Fruit fly (Drosophila melanogaster): ENCODE measurements around the gene CG10324.

DNA sequence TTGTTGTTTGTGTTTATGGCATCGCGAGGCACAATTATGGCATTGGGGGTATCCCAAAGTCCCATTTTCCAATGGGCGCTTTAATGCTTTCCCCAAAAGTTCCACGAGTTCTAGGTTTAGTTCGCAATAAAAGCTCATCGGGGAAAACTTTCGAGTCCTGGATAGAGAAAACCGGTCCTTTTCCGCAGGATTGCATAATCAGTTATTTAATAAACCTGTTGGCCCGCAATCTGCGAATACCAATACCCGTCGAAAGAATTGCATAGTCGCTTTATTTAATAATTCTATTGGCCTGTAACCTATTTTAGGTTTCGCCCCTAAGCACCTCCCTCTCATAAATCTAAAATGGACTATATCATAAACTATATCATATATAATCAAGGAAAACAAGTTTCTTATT is 40.9 kb downstream of the CG10324 start:
- TF ChIP-seq Abd-B (GFP tag; optimal IDR thresholded peaks at IDR 0.05) (no peak), woc (GFP tag; optimal IDR thresholded peaks at IDR 0.05) (no peak), pan (optimal IDR thresholded peaks at IDR 0.05) (no peak), Myc (optimal IDR thresholded peaks at IDR 0.05) (no peak), Dif (GFP tag; optimal IDR thresholded peaks at IDR 0.05; ENCODE audit: partially characterized antibody) (no peak), CG9705 (GFP tag; optimal IDR thresholded peaks at IDR 0.05) (no peak), Hr83 (GFP tag; optimal IDR thresholded peaks at IDR 0.05; ENCODE audit: poor library complexity, severe bottlenecking) (no peak), Hr78 (GFP tag; optimal IDR thresholded peaks at IDR 0.05) (no peak), fru (GFP tag; optimal IDR thresholded peaks at IDR 0.05) (no peak), h (GFP tag; optimal IDR thresholded peaks at IDR 0.05) (no peak), N (GFP tag; optimal IDR thresholded peaks at IDR 0.05) (no peak), lola (GFP tag; optimal IDR thresholded peaks at IDR 0.05) (no peak)

Data from whole organism, wandering third instar larva.